Worm (Caenorhabditis elegans): Measurements from ENCODE around the gene gem-4.

The gem-4 gene

DNA sequence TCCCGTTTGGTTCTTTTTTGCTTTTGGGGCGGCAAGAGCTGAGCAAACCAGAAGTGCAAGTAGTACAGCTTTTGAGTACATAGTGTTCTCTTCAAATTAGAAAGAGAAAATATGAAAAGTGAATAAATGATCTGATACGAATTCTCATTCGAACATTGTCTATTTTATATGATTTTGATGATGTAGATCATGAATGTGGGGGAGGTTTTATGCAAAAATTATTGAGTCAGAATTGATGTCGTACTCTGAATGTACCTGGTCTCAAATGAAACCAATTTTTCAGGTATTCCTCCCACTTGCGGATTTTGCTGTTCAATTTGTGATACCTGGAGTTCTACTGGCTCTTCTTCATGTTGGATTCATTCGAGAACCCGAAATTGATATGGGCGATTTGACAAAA is 5.2 kb upstream of the gem-4 start, which contains the start of gene K01A6.4:
TSS of gene K01A6.4 (minus strand) at position 101 of the 400 bp plus-strand sequence.
- TF ChIP-seq unc-62 (GFP tag; optimal IDR thresholded peaks at IDR 0.05): no peak

DNA sequence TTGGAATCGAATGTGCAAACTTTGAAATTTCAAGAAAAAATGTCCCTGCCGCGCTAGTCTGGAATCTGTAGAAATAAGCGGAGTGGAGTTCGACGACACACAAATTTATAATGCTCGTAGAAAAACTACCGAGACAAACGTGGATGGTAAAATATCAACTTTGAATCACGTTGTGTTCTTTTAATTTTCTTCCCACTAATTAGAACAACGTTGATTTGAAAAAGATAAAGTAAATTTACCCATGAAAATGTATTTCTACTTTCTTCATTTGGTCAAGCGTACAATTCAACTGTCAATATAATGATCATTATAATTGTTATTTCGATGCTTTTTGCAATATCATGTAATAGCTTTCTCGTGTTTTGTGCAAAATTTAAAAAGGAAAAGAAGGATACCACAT is 3.0 kb upstream of the gem-4 start, which contains the start of gene K01A6.5:
TSS of gene K01A6.5 (plus strand) at position 301 of the 400 bp plus-strand sequence.
- no peak for TF ChIP-seq unc-62 (GFP tag; optimal IDR thresholded peaks at IDR 0.05)

DNA sequence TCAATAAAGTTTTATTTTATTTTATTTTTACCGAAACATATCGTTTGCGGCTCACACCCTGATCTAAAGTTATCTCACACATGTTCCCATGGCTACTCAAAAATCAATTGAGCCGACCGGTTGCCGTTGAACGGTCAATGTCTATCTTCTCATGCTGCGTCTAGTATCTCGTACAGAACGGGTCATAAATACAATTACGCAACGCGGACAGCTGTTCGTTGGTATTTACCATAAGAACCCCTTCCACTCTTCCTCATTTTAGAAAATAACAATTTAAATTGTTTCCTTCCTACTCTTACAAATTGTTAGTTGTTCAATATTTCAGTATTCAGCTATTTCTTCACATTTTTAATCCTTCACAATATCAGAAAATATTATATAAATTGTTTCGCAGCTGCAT is 1.6 kb upstream of the gem-4 start:
- TF ChIP-seq unc-62 (GFP tag; optimal IDR thresholded peaks at IDR 0.05): no peak

DNA sequence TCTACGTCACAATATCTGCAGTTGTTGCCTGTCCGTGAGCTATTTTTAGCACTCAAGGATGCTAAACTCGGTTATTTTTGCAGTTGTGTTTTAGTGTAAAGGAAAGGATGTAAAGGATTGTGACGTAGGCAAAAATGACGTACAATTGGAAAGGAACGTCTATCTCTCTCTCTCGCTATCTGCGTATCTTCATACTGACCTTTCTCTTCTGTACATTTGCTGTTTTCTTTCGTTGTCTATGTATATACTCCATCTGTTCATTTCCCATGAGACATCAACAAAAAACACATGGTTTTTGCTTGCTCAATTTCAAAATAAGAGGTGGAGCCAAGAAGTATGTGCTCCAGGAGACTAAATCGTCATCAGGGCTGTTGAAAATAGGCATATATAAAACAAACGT is 1.2 kb upstream of the gem-4 start:
- TF ChIP-seq unc-62 (GFP tag; optimal IDR thresholded peaks at IDR 0.05): no peak

- no peak for TF ChIP-seq unc-62 (GFP tag; optimal IDR thresholded peaks at IDR 0.05)
These were observed 3.4 kb downstream of the gem-4 start, which contains the start of gene T12A7.6 for ce11 chrIV:11748852-11749251. Gene T12A7.6 (plus strand): TSS chrIV:11749220.

DNA sequence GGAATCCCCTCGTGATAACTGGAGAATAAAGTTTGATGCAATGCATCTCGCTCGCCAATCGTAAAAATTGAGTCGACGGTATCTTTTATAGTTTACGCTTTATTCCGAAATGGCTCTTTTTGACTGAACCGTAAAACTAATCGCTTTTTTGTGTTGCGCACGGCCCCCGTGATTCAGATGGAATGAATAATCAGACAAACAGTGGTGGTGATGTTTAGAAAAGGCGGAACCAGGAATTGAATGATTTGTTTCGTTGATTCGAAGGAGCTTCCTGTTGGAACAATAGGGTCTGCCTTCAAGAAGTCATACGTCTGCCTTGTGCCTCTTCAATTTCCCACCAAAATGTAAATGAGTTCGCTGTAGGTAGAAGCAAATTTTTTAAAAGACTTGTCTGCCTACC is 8.9 kb downstream of the gem-4 start, which contains the start of gene scl-18:
TSS of gene scl-18 (minus strand) at position 101 of the 400 bp plus-strand sequence.
- no peak for TF ChIP-seq unc-62 (GFP tag; optimal IDR thresholded peaks at IDR 0.05)

DNA sequence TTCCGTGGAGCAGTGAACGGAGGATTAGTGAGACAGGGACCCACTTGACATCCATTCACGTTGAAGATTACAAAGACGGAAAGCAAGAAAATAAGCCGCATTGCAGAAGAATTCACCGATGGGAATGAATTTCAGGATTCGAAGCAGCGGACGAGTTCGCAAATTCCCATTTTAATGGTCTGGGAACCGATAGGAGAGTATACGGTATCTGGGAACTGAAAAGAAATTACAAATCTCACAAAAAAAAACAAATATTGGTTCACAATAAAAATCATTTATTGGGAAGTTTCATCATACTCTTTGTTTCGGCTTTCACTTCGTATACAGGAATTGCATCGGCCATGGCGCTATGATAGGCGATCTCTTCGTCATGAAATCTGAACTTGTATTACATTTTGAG is 9.6 kb downstream of the gem-4 start, which contains the start of gene T12A7.10:
TSS of gene T12A7.10 (minus strand) at position 101 of the 400 bp plus-strand sequence.
- no peak for TF ChIP-seq unc-62 (GFP tag; optimal IDR thresholded peaks at IDR 0.05)

ce11 chrIV:11755907-11756306 is 10.5 kb downstream of the gem-4 start, which contains the start of gene T12A7.9:
Gene T12A7.9 (minus strand): TSS chrIV:11756007.
- no peak for TF ChIP-seq unc-62 (GFP tag; optimal IDR thresholded peaks at IDR 0.05)

- no peak for TF ChIP-seq unc-62 (GFP tag; optimal IDR thresholded peaks at IDR 0.05)
These were observed 14.4 kb downstream of the gem-4 start for ce11 chrIV:11759852-11760251.

- TF ChIP-seq unc-62 (GFP tag; optimal IDR thresholded peaks at IDR 0.05): no peak
These were observed 15.4 kb downstream of the gem-4 start, which contains the start of gene T12A7.2 for ce11 chrIV:11760700-11761459. Gene T12A7.2 (minus strand): TSS chrIV:11761111.

ce11 chrIV:11765507-11765906 is 20.1 kb downstream of the gem-4 start:
- TF ChIP-seq unc-62 (GFP tag; optimal IDR thresholded peaks at IDR 0.05): no peak

DNA sequence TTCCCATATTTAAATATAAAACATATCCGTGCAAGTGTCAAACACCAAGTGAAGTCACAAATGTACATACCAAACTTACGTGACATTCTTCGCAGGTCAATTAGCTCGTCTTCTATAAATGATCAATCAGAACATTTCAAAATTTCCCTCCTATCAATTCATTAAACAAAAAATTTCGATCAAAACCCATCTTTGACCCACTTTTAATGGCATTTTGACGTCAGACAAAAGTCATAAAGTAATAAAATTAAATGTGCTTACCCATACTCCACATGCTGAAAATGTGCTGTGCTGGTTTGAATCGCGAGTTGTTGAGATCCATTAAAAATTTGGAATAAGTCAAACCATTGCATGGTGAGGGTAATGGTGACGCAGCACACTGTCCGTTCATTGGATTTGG is 24.3 kb downstream of the gem-4 start:
- no peak for TF ChIP-seq unc-62 (GFP tag; optimal IDR thresholded peaks at IDR 0.05)

- no peak for TF ChIP-seq unc-62 (GFP tag; optimal IDR thresholded peaks at IDR 0.05)
These were observed 25.6 kb downstream of the gem-4 start for ce11 chrIV:11771064-11771463.

ce11 chrIV:11772119-11772518 is 26.7 kb downstream of the gem-4 start:
- TF ChIP-seq unc-62 (GFP tag; optimal IDR thresholded peaks at IDR 0.05): no peak

DNA sequence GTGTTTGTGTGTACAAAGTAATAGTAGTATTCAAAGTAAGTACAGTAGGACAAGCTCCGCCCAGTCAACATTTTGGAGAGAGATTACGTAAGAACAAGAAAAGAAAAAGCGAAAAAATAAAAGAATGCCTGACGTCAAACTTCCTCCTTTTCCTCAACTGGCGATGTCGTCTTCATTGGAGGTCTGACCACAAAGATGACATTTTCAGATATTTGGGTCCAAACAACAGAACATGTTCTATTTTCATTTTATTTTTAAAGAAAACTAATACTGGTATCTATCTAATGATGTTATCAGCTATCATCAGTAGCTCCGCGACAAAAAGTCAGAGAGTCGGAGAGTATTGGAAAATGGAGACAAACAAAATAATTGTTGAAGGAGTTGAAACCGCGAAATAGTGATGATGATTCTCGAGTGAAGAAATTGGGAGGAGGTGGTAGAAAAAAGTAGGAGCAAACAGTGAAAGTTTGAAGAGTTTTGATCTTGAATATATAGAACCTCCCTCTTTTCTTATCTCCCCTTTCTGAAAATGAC is 28.3 kb downstream of the gem-4 start, which contains the start of gene lips-5:
TSS of gene lips-5 (minus strand) at position 51 of the 534 bp plus-strand sequence.
- no peak for TF ChIP-seq unc-62 (GFP tag; optimal IDR thresholded peaks at IDR 0.05)

DNA sequence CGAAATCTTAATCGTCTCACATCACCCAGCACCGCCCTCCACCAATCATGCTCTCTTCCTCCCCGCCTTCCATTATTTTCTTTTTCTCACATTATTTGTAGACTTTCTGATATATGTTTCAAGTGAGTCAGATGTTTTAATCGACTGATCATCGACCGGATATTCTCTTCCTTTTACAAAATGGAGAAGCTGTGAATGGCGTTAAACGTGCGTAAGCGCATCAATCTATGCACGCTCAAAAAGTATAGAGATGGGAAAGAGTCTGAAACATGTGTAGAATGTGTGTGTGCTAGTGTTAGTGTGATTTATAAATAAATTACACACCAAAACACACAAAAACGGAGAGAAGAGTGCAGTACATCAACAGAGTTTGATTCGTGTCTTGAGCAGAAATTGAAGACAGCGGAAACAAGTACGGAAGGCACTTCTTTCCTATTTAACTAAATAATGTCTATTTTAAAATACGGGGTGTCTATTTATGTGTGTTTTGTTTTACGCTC is 31.6 kb downstream of the gem-4 start:
- no peak for TF ChIP-seq unc-62 (GFP tag; optimal IDR thresholded peaks at IDR 0.05)

DNA sequence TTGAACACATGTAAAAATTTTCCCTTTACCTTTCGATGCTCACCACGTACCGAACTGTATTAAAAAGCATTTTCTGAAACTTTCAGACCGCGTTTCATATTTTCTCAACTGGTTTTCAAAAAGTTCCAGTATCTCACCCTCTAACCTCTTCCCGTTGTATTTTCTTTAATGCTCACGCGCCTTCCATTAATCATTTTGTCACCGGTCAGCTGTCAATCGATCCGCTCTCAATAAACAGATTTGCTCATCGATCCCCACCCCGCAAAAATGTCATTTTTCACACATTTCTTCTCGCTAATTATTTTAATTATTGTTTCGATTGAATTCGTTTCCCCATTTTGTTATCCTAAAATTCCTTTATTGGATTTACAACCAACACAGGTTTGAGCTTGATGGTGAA is 33.6 kb downstream of the gem-4 start, which contains the start of gene lpr-2:
TSS of gene lpr-2 (plus strand) at position 189 of the 400 bp plus-strand sequence.
- no peak for TF ChIP-seq unc-62 (GFP tag; optimal IDR thresholded peaks at IDR 0.05)
